Worm (Caenorhabditis elegans) whole organism, L3 larva: ENCODE data around the gene C36C5.12.

Experiments used
- R02D3.7 ChIP-seq: fragments of 150-350 bp; optimal IDR thresholded peaks from 2 replicates; lab custom pipeline; 2014; ENCODE audit warnings: missing biosample characterization, missing genetic modification characterization
- aly-2 ChIP-seq: fragments of 150-350 bp; optimal IDR thresholded peaks from 2 replicates; lab custom pipeline; 2014; ENCODE audit warnings: missing biosample characterization, missing genetic modification characterization
- ama-1 ChIP-seq: fragments of 150-350 bp; optimal IDR thresholded peaks from 2 replicates; lab custom pipeline; 2018
- ceh-16 ChIP-seq: sonication (generic microtip); optimal IDR thresholded peaks from 2 replicates; lab custom pipeline; 2017; ENCODE audit warnings: missing biosample characterization, missing genetic modification characterization
- ceh-28 ChIP-seq: fragments of 150-350 bp; optimal IDR thresholded peaks from 2 replicates; lab custom pipeline; 2014; ENCODE audit warnings: missing biosample characterization, missing genetic modification reagents, missing genetic modification characterization
- ceh-82 ChIP-seq: fragments of 150-350 bp; optimal IDR thresholded peaks from 2 replicates; lab custom pipeline; 2014; ENCODE audit warnings: missing biosample characterization, missing genetic modification characterization
- ceh-9 ChIP-seq: sonication (generic microtip); optimal IDR thresholded peaks from 2 replicates; lab custom pipeline; 2018; ENCODE audit warnings: missing biosample characterization, missing genetic modification characterization
- daf-12 ChIP-seq: fragments of 150-350 bp; optimal IDR thresholded peaks from 2 replicates; lab custom pipeline; 2014; ENCODE audit warnings: missing biosample characterization, missing genetic modification reagents, missing genetic modification characterization
- egl-27 ChIP-seq: sonication (generic microtip); optimal IDR thresholded peaks from 4 replicates; lab custom pipeline; 2017; ENCODE audit warnings: missing biosample characterization, missing genetic modification reagents, missing genetic modification characterization
- egl-5 ChIP-seq: fragments of 150-350 bp; optimal IDR thresholded peaks from 2 replicates; lab custom pipeline; 2017; ENCODE audit warnings: missing biosample characterization, missing genetic modification reagents, missing genetic modification characterization, inconsistent platforms
- elt-1 ChIP-seq: fragments of 150-350 bp; optimal IDR thresholded peaks from 2 replicates; lab custom pipeline; 2014; ENCODE audit warnings: missing biosample characterization, missing genetic modification characterization
- elt-2 ChIP-seq: sonication (generic microtip); optimal IDR thresholded peaks from 2 replicates; lab custom pipeline; 2016; ENCODE audit warnings: missing genetic modification reagents, mild to moderate bottlenecking, missing genetic modification characterization, missing compliant biosample characterization
- elt-3 ChIP-seq, 3 experiments: fragments of 150-350 bp in 1 of 3; sonication (generic microtip) in 2 of 3; optimal IDR thresholded peaks; 2 replicates in 2 of 3; 4 replicates in 1 of 3; lab custom pipeline; 2014 to 2017; ENCODE audit warnings: missing biosample characterization in 3 of 3, missing genetic modification characterization in 3 of 3
- eor-1 ChIP-seq, 2 experiments: fragments of 150-350 bp; optimal IDR thresholded peaks; 2 replicates each; lab custom pipeline; 2014 to 2018; ENCODE audit warnings: missing biosample characterization in 2 of 2, missing genetic modification characterization in 2 of 2
- fkh-10 ChIP-seq: sonication (generic microtip); optimal IDR thresholded peaks from 2 replicates; lab custom pipeline; 2017; ENCODE audit warnings: missing biosample characterization, missing genetic modification reagents, missing genetic modification characterization
- fkh-2 ChIP-seq: fragments of 150-350 bp; optimal IDR thresholded peaks from 2 replicates; lab custom pipeline; 2014; ENCODE audit warnings: missing biosample characterization, missing genetic modification reagents, missing genetic modification characterization
- fos-1 ChIP-seq: fragments of 150-350 bp; optimal IDR thresholded peaks from 2 replicates; lab custom pipeline; 2014; ENCODE audit warnings: missing biosample characterization, missing genetic modification characterization
- hmg-11 ChIP-seq: sonication (generic microtip); optimal IDR thresholded peaks from 2 replicates; lab custom pipeline; 2016; ENCODE audit warnings: missing genetic modification characterization, missing compliant biosample characterization
- jun-1 ChIP-seq: fragments of 150-350 bp; optimal IDR thresholded peaks from 2 replicates; lab custom pipeline; 2014; ENCODE audit warnings: missing biosample characterization, missing genetic modification reagents, missing genetic modification characterization
- lin-15B ChIP-seq: fragments of 150-350 bp; optimal IDR thresholded peaks from 2 replicates; lab custom pipeline; 2014; ENCODE audit warnings: missing biosample characterization, missing genetic modification characterization
- lin-39 ChIP-seq: fragments of 150-350 bp; optimal IDR thresholded peaks from 2 replicates; lab custom pipeline; 2018; ENCODE audit warnings: missing biosample characterization, missing genetic modification reagents, missing genetic modification characterization
- mml-1 ChIP-seq: fragments of 150-350 bp; sonication (generic microtip); optimal IDR thresholded peaks from 3 replicates; lab custom pipeline; 2014; ENCODE audit warnings: missing biosample characterization, missing genetic modification characterization
- nfya-1 ChIP-seq: sonication (generic microtip); optimal IDR thresholded peaks from 2 replicates; lab custom pipeline; 2017; ENCODE audit warnings: missing genetic modification characterization, mild to moderate bottlenecking, missing compliant biosample characterization, antibody characterized with exemption, moderate library complexity; ENCODE audit not compliant: insufficient read depth
- nhr-23 ChIP-seq: fragments of 150-350 bp; optimal IDR thresholded peaks from 2 replicates; lab custom pipeline; 2014; ENCODE audit warnings: missing biosample characterization, missing genetic modification reagents, missing genetic modification characterization
- nhr-237 ChIP-seq: fragments of 150-350 bp; optimal IDR thresholded peaks from 2 replicates; lab custom pipeline; 2014; ENCODE audit warnings: missing biosample characterization, missing genetic modification characterization
- nhr-25 ChIP-seq: sonication (generic microtip); optimal IDR thresholded peaks from 2 replicates; lab custom pipeline; 2017; ENCODE audit warnings: missing biosample characterization, missing genetic modification characterization
- nhr-28 ChIP-seq: fragments of 150-350 bp; optimal IDR thresholded peaks from 2 replicates; lab custom pipeline; 2014; ENCODE audit warnings: missing biosample characterization, missing genetic modification characterization
- nhr-43 ChIP-seq: sonication (generic microtip); optimal IDR thresholded peaks from 2 replicates; lab custom pipeline; 2016; ENCODE audit warnings: mild to moderate bottlenecking, missing genetic modification characterization, missing compliant biosample characterization; ENCODE audit not compliant: poor library complexity, severe bottlenecking
- nhr-67 ChIP-seq: fragments of 150-350 bp; optimal IDR thresholded peaks from 2 replicates; lab custom pipeline; 2014; ENCODE audit warnings: missing biosample characterization, missing genetic modification characterization
- nhr-76 ChIP-seq: fragments of 150-350 bp; sonication (generic microtip); optimal IDR thresholded peaks from 5 replicates; lab custom pipeline; 2014; ENCODE audit warnings: missing biosample characterization, missing genetic modification characterization
- nhr-77 ChIP-seq: fragments of 150-350 bp; optimal IDR thresholded peaks from 2 replicates; lab custom pipeline; 2014; ENCODE audit warnings: missing biosample characterization, missing genetic modification characterization
- pqm-1 ChIP-seq: fragments of 150-350 bp; optimal IDR thresholded peaks from 2 replicates; lab custom pipeline; 2017; ENCODE audit warnings: missing biosample characterization, missing genetic modification characterization, inconsistent platforms
- sea-2 ChIP-seq: fragments of 150-350 bp; sonication (generic microtip); optimal IDR thresholded peaks from 4 replicates; lab custom pipeline; 2014; ENCODE audit warnings: missing biosample characterization, missing genetic modification reagents, missing genetic modification characterization
- snpc-4 ChIP-seq: fragments of 150-350 bp; optimal IDR thresholded peaks from 2 replicates; lab custom pipeline; 2014; ENCODE audit warnings: missing biosample characterization, missing genetic modification characterization
- tbx-2 ChIP-seq: sonication (generic microtip); optimal IDR thresholded peaks from 2 replicates; lab custom pipeline; 2016; ENCODE audit warnings: mild to moderate bottlenecking, missing genetic modification characterization, missing compliant biosample characterization
- unc-62 ChIP-seq: fragments of 150-350 bp; sonication (generic microtip); optimal IDR thresholded peaks from 4 replicates; lab custom pipeline; 2014; ENCODE audit warnings: missing biosample characterization, missing genetic modification reagents, missing genetic modification characterization
- zag-1 ChIP-seq: fragments of 150-350 bp; optimal IDR thresholded peaks from 2 replicates; lab custom pipeline; 2014; ENCODE audit warnings: missing biosample characterization, missing genetic modification characterization
- ztf-4 ChIP-seq: fragments of 150-350 bp; optimal IDR thresholded peaks from 2 replicates; lab custom pipeline; 2014; ENCODE audit warnings: missing biosample characterization, missing genetic modification characterization

C36C5.12 gene

DNA sequence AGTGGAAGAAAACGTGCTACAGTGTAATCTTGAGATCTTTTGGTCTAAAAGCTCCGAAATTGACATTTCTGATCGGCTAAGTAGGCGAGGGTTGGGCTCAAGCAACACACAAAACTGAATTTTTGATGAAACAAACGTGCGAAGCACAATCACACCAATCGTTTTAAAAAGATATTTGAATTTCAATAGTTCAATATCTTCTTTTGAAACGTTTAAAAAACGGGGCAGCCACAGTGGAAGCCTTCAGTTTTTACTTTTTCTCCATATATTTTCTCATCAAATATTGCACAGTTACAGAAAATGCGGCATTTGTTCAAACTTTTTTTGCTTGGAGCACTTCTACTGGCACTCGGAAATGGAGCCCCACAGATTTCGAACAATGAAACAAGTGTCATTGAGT lies 7.1 kb upstream of the C36C5.12 start, which contains the start of gene C36C5.4:
C36C5.4 (plus strand) TSS at position 301 of the 400 bp plus-strand sequence.
- TF ChIP-seq R02D3.7 (tag; lab: Kevin White, UChicago): no peak
- TF ChIP-seq tbx-2: no peak
- TF ChIP-seq egl-27 (tag; lab: Kevin White, UChicago): no peak
- no peak for TF ChIP-seq elt-2 (tag; lab: Kevin White, UChicago)
- no peak for TF ChIP-seq eor-1 (tag; optimal IDR thresholded peaks at IDR 0.05; lab: Kevin White, UChicago)
- TF ChIP-seq pqm-1 (tag; lab: Kevin White, UChicago): no peak
- no peak for TF ChIP-seq fos-1 (tag; lab: Kevin White, UChicago)
- no peak for TF ChIP-seq nhr-67 (tag; lab: Kevin White, UChicago)
- TF ChIP-seq aly-2 (tag; lab: Kevin White, UChicago): no peak
- TF ChIP-seq lin-39 (tag; lab: Kevin White, UChicago): no peak
- no peak for TF ChIP-seq nhr-23
- TF ChIP-seq nhr-76 (tag; lab: Kevin White, UChicago): no peak
- TF ChIP-seq ceh-9 (tag; lab: Kevin White, UChicago): no peak
- no peak for TF ChIP-seq sea-2 (GFP tag; lab: Kevin White, UChicago)
- no peak for TF ChIP-seq ama-1 (lab: Kevin White, UChicago)
- no peak for TF ChIP-seq lin-15B (tag; lab: Kevin White, UChicago)
- TF ChIP-seq nhr-237 (tag; lab: Kevin White, UChicago): no peak

DNA sequence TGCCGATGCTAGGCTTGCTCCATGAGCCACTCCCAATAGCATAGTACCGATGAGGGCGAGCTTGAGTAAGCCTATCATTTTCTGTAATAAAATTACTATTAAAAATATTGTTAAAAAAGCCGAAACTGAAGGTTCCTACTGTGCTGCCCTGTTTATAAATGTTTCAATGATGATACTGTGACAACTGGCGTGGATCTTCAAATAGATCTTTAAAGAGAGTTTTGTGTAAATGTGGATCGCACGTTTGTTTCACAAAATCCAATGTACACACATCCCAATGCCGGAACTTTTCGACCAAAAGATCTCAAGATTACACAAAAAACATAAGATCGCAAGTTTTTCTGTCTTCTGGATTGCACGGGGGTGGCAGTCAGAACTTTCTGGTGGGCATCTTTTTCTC lies 6.3 kb upstream of the C36C5.12 start, which contains the start of gene C36C5.14:
C36C5.14 (minus strand) TSS at position 101 of the 400 bp plus-strand sequence.
- no peak for TF ChIP-seq elt-2 (tag; lab: Kevin White, UChicago)
- TF ChIP-seq nhr-28 (tag; lab: Kevin White, UChicago): no peak
- no peak for TF ChIP-seq nhr-67 (tag; lab: Kevin White, UChicago)
- no peak for TF ChIP-seq egl-5 (tag; lab: Kevin White, UChicago)
- no peak for TF ChIP-seq fkh-10
- no peak for TF ChIP-seq snpc-4 (tag; lab: Kevin White, UChicago)
- no peak for TF ChIP-seq nhr-25 (tag; lab: Kevin White, UChicago)
- no peak for TF ChIP-seq elt-1 (tag; lab: Kevin White, UChicago)
- no peak for TF ChIP-seq zag-1 (tag; lab: Kevin White, UChicago)
- no peak for TF ChIP-seq mml-1
- no peak for TF ChIP-seq ama-1 (lab: Kevin White, UChicago)
- no peak for TF ChIP-seq nhr-77
- TF ChIP-seq fkh-2: no peak
- no peak for TF ChIP-seq nfya-1 (tag; lab: Kevin White, UChicago)
- no peak for TF ChIP-seq daf-12 (tag; lab: Kevin White, UChicago)
- no peak for TF ChIP-seq ceh-28 (tag; lab: Kevin White, UChicago)
- TF ChIP-seq ceh-82 (tag; lab: Kevin White, UChicago): no peak
- TF ChIP-seq nhr-43 (tag; lab: Kevin White, UChicago): no peak

DNA sequence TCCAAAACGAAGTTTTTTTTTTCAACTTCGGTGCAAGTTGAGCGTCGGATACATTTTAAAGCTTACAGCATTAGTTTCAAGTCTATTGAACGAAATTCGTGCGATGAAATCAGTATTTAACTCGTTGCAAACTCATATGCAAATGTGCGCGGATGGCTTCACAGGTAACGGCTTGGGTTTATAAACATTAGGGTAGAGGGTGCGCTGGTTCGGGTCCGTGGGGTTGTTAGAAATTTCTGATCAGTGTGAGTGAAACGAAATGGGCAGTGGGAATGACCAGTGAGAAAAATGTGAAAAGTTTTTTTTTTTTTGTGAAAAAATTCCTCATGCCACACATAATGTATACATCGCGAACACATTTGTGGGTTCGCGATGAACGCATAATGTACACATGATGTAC lies 4.0 kb upstream of the C36C5.12 start:
- no peak for TF ChIP-seq R02D3.7 (tag; lab: Kevin White, UChicago)
- no peak for TF ChIP-seq egl-27 (tag; lab: Kevin White, UChicago)
- TF ChIP-seq ztf-4: no peak
- no peak for TF ChIP-seq egl-5 (tag; lab: Kevin White, UChicago)
- TF ChIP-seq mml-1: no peak
- TF ChIP-seq elt-3 (tag; optimal IDR thresholded peaks at IDR 0.05; lab: Kevin White, UChicago): no peak
- no peak for TF ChIP-seq unc-62 (GFP tag; lab: Kevin White, UChicago)
- no peak for TF ChIP-seq pqm-1 (tag; lab: Kevin White, UChicago)

DNA sequence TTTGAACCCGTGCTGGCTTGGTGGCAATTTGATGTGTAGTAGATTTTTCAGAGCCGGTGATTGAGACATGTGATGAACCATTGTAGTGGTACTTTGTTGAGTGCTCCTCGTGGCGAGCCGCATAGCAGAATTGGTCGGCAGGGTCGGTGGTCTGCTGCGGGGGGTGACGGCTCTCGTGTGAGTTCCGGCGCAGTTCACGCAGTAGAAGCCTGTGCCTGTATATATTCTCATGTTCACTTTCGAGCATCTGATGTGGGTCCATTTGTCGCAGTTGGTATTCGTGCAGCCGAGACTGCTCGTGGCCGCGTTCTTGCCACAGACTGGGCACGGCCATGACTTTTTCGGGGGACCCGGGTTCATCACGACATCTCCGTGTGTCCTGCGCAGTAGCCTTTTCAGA lies 3.1 kb upstream of the C36C5.12 start:
- TF ChIP-seq daf-12 (tag; lab: Kevin White, UChicago): no peak
- TF ChIP-seq nhr-77: no peak
- TF ChIP-seq egl-5 (tag; lab: Kevin White, UChicago): no peak
- no peak for TF ChIP-seq hmg-11 (tag; lab: Kevin White, UChicago)
- TF ChIP-seq jun-1 (tag; lab: Kevin White, UChicago): no peak
- no peak for TF ChIP-seq sea-2 (GFP tag; lab: Kevin White, UChicago)
- TF ChIP-seq aly-2 (tag; lab: Kevin White, UChicago): no peak
- TF ChIP-seq ceh-16 (tag; lab: Kevin White, UChicago): no peak
- no peak for TF ChIP-seq ceh-82 (tag; lab: Kevin White, UChicago)
